Worm (Caenorhabditis elegans) whole organism, midembryonic: ENCODE results near the gene oac-55.

ENCODE experiments used
- T22C8.4 ChIP-seq: fragments of 200-800 bp; sonication (Bioruptor generic); IDR thresholded peaks from 2 replicates; pipeline ENCODE4 v1.3.6; 2022; ENCODE audit warnings: missing genetic modification characterization, missing compliant biosample characterization
- cog-1 ChIP-seq: sonication (generic microtip); optimal IDR thresholded peaks from 2 replicates; lab custom pipeline; 2016; ENCODE audit warnings: missing genetic modification characterization, missing compliant biosample characterization
- flt-1 ChIP-seq: fragments of 200-800 bp; sonication (Bioruptor generic); IDR thresholded peaks from 2 replicates; pipeline ENCODE4 v1.3.6; 2022; ENCODE audit warnings: missing genetic modification characterization, missing compliant biosample characterization
- klf-2 ChIP-seq: fragments of 200-800 bp; sonication (Bioruptor generic); conservative IDR thresholded peaks from 2 replicates; pipeline ENCODE4 v1.3.6; 2022; ENCODE audit warnings: missing genetic modification reagents, missing genetic modification characterization, missing compliant biosample characterization
- med-1 ChIP-seq: sonication (generic microtip); optimal IDR thresholded peaks from 2 replicates; lab custom pipeline; 2017; ENCODE audit warnings: missing genetic modification characterization, mild to moderate bottlenecking, missing compliant biosample characterization, antibody characterized with exemption, missing genetic modification reagents; ENCODE audit not compliant: insufficient read depth
- ref-1 ChIP-seq: fragments of 200-800 bp; sonication (Bioruptor generic); conservative IDR thresholded peaks from 2 replicates; pipeline ENCODE4 v1.3.6; 2022; ENCODE audit warnings: missing genetic modification reagents, missing genetic modification characterization, missing compliant biosample characterization
- tab-1 ChIP-seq: fragments of 200-800 bp; sonication (Bioruptor generic); IDR thresholded peaks from 2 replicates; pipeline ENCODE4 v1.3.6; 2022; ENCODE audit warnings: missing genetic modification characterization, missing compliant biosample characterization
- ztf-23 ChIP-seq: fragments of 200-800 bp; sonication (Bioruptor generic); IDR thresholded peaks from 2 replicates; pipeline ENCODE4 v1.3.6; 2022; ENCODE audit warnings: missing genetic modification reagents, missing genetic modification characterization, missing compliant biosample characterization
- ztf-29 ChIP-seq: fragments of 200-800 bp; sonication (Bioruptor generic); IDR thresholded peaks from 2 replicates; pipeline ENCODE4 v1.3.6; 2022; ENCODE audit warnings: missing genetic modification reagents, missing genetic modification characterization, missing compliant biosample characterization

- TF ChIP-seq cog-1 (tag; lab: Kevin White, UChicago), result no peak
- TF ChIP-seq ztf-29, result no peak
- no peak for TF ChIP-seq flt-1
- TF ChIP-seq med-1, result no peak
- TF ChIP-seq tab-1, result no peak
- TF ChIP-seq ztf-23 (GFP tag; lab: Robert Waterston, UW), result no peak
- no peak for TF ChIP-seq T22C8.4 (GFP tag; lab: Robert Waterston, UW)
- TF ChIP-seq ref-1 (GFP tag; lab: Robert Waterston, UW), result no peak
- TF ChIP-seq klf-2 (GFP tag; lab: Robert Waterston, UW), result no peak
Observed at ce11 chrV:3711544-3711943, 49.4 kb upstream of the oac-55 start.
